Fruit fly (Drosophila melanogaster): Measurements from ENCODE around the gene CG43693.

The CG43693 gene

DNA sequence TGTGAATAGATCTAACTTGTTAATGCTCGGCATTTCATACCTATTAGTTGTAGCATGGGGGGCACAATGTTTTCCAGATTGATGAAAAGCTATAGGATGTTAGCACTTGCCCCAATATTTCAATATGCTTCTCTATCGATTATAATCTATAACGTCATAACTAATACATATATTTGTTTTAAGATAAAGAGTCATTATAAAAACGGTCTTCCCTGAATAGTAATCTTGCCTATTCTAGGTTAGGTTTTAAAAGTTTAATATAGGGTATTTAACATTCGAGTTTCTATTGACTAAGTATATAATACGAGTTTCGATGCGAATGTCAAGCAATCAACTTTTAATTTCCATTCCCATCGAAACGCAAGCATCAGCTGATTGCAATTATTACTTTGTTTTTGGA is 10.0 kb upstream of the CG43693 start, which contains the start of the genes CG6321 and Blos2 (continued):
- TF ChIP-seq topi (GFP tag; optimal IDR thresholded peaks at IDR 0.05) (peak; percentile 79), Hr38 (GFP tag; optimal IDR thresholded peaks at IDR 0.05) (no peak), Eip78C (GFP tag) (peak; percentile 95), CG15336 (GFP tag; IDR thresholded peaks at IDR 0.05) (peak; percentile 85), Ets21C (GFP tag; optimal IDR thresholded peaks at IDR 0.05) (peak; percentile 35), CG11762 (GFP tag; optimal IDR thresholded peaks at IDR 0.05; ENCODE audit: insufficient read depth) (peak; percentile 35), CG9139 (GFP tag; optimal IDR thresholded peaks at IDR 0.05) (peak; percentile 65), Hr39 (GFP tag; optimal IDR thresholded peaks at IDR 0.05) (peak; percentile 65)

dm6 chr3L:11053843-11054242 is 2.7 kb upstream of the CG43693 start, which contains the start of gene CG7888:
Gene CG7888 (plus strand): TSS chr3L:11054035.
- TF ChIP-seq CG15336 (GFP tag; IDR thresholded peaks at IDR 0.05) (0 out of 2 replicates have a peak, but pooled peaks have one; percentile 11), Hr38 (GFP tag; optimal IDR thresholded peaks at IDR 0.05) (no peak), Hr39 (GFP tag; optimal IDR thresholded peaks at IDR 0.05) (no peak), Blimp-1 (GFP tag; optimal IDR thresholded peaks at IDR 0.05) (no peak)

dm6 chr3L:11052760-11053259 is 1.6 kb upstream of the CG43693 start:
- TF ChIP-seq Eip93F (GFP tag; optimal IDR thresholded peaks at IDR 0.05) (no peak), CG6854 (GFP tag; optimal IDR thresholded peaks at IDR 0.05) (no peak), fkh (GFP tag; optimal IDR thresholded peaks at IDR 0.05) (no peak), CG1621 (tag; optimal IDR thresholded peaks at IDR 0.05) (no peak), Ets96B (tag; optimal IDR thresholded peaks at IDR 0.05) (no peak), Smox (GFP tag; optimal IDR thresholded peaks at IDR 0.05) (no peak), CG11294 (GFP tag; IDR thresholded peaks at IDR 0.05) (0 out of 2 replicates have a peak, but pooled peaks have one; percentile 7), Eip75B (GFP tag; optimal IDR thresholded peaks at IDR 0.05) (no peak), Sox15 (GFP tag; optimal IDR thresholded peaks at IDR 0.05) (no peak), Gug (GFP tag; IDR thresholded peaks at IDR 0.05) (peak; percentile 24; the same call in 1 of the 2 replicates), CG6276 (GFP tag; optimal IDR thresholded peaks at IDR 0.05) (peak; percentile 75), eg (GFP tag; IDR thresholded peaks at IDR 0.05) (peak; percentile 74), fd59A (GFP tag; optimal IDR thresholded peaks at IDR 0.05) (no peak), Eip78C (GFP tag) (peak; percentile 47), spab (GFP tag; optimal IDR thresholded peaks at IDR 0.05) (no peak), CG4318 (GFP tag; optimal IDR thresholded peaks at IDR 0.05) (no peak), Sox102F (GFP tag; optimal IDR thresholded peaks at IDR 0.05) (no peak), CG32006 (GFP tag; optimal IDR thresholded peaks at IDR 0.05) (peak; percentile 15), dac (GFP tag; optimal IDR thresholded peaks at IDR 0.05) (peak; percentile 17), CG8119 (GFP tag; IDR thresholded peaks at IDR 0.05) (peak; percentile 64), CG6808 (GFP tag; optimal IDR thresholded peaks at IDR 0.05) (no peak), CG8319 (GFP tag; optimal IDR thresholded peaks at IDR 0.05) (no peak), vri (GFP tag; optimal IDR thresholded peaks at IDR 0.05) (no peak), CG16779 (tag; optimal IDR thresholded peaks at IDR 0.05) (peak; percentile 29), CG3919 (GFP tag; optimal IDR thresholded peaks at IDR 0.05) (peak; percentile 12), cyc (GFP tag; optimal IDR thresholded peaks at IDR 0.05) (no peak), CG9139 (GFP tag; optimal IDR thresholded peaks at IDR 0.05) (no peak), CG11762 (GFP tag; optimal IDR thresholded peaks at IDR 0.05; ENCODE audit: insufficient read depth) (no peak), CG31627 (GFP tag; optimal IDR thresholded peaks at IDR 0.05) (no peak), Ets21C (GFP tag; optimal IDR thresholded peaks at IDR 0.05) (no peak), CG7368 (GFP tag; optimal IDR thresholded peaks at IDR 0.05) (no peak), Sox14 (GFP tag; optimal IDR thresholded peaks at IDR 0.05) (no peak), CG10631 (GFP tag; optimal IDR thresholded peaks at IDR 0.05) (no peak), CG15336 (GFP tag; IDR thresholded peaks at IDR 0.05) (peak; percentile 69), Hr38 (GFP tag; optimal IDR thresholded peaks at IDR 0.05) (no peak), CG8632 (GFP tag; optimal IDR thresholded peaks at IDR 0.05) (no peak), CG6163 (GFP tag; IDR thresholded peaks at IDR 0.05) (peak; percentile 71; the same call in 2 of the 3 replicates), Lpt (GFP tag; optimal IDR thresholded peaks at IDR 0.05) (peak; percentile 18), Hr39 (GFP tag; optimal IDR thresholded peaks at IDR 0.05) (no peak)
